Worm (Caenorhabditis elegans) whole organism, L4 larva: ENCODE results near the gene T19E7.6.

Experiments used
- D1046.2 ChIP-seq: fragments of 200-800 bp; sonication (Bioruptor generic); IDR thresholded peaks from 2 replicates; pipeline ENCODE4 v1.3.6; 2022; ENCODE audit warnings: missing genetic modification characterization, missing compliant biosample characterization
- F10B5.3 ChIP-seq: sonication (generic microtip); optimal IDR thresholded peaks from 2 replicates; lab custom pipeline; 2016; ENCODE audit warnings: mild to moderate bottlenecking, missing genetic modification characterization, missing compliant biosample characterization
- F26F4.8 ChIP-seq: fragments of 200-800 bp; sonication (Bioruptor generic); conservative IDR thresholded peaks from 2 replicates; pipeline ENCODE4 v1.3.6; 2022; ENCODE audit warnings: missing genetic modification characterization, missing compliant biosample characterization
- F44E2.7 ChIP-seq: fragments of 200-800 bp; sonication (Bioruptor generic); IDR thresholded peaks from 2 replicates; pipeline ENCODE4 v2.1.2; 2022; ENCODE audit warnings: missing genetic modification characterization, missing compliant biosample characterization
- F49E8.2 ChIP-seq: sonication (generic microtip); optimal IDR thresholded peaks from 2 replicates; lab custom pipeline; 2016; ENCODE audit warnings: missing compliant biosample characterization, mild to moderate bottlenecking, missing genetic modification characterization, borderline replicate concordance
- T20F7.1 ChIP-seq: fragments of 200-800 bp; sonication (Bioruptor generic); optimal IDR thresholded peaks from 2 replicates; lab custom pipeline; 2018; ENCODE audit warnings: mild to moderate bottlenecking, missing genetic modification characterization, missing compliant biosample characterization
- T26A8.4 ChIP-seq: fragments of 200-800 bp; sonication (Bioruptor generic); IDR thresholded peaks from 2 replicates; pipeline ENCODE4 v1.3.6; 2022; ENCODE audit warnings: missing genetic modification characterization, missing compliant biosample characterization
- Y5F2A.4 ChIP-seq: fragments of 200-800 bp; sonication (Bioruptor generic); optimal IDR thresholded peaks from 2 replicates; lab custom pipeline; 2018; ENCODE audit warnings: mild to moderate bottlenecking, missing genetic modification characterization, missing compliant biosample characterization
- aha-1 ChIP-seq: fragments of 150-350 bp; peaks from one replicate; lab custom pipeline; 2014; ENCODE audit warnings: missing biosample characterization, missing genetic modification characterization
- aly-2 ChIP-seq: sonication (generic microtip); optimal IDR thresholded peaks from 2 replicates; lab custom pipeline; 2018; ENCODE audit warnings: missing biosample characterization, missing genetic modification characterization
- ama-1 ChIP-seq: fragments of 150-350 bp; optimal IDR thresholded peaks from 2 replicates; lab custom pipeline; 2014; ENCODE audit warnings: inconsistent platforms, mixed read lengths
- ceh-20 ChIP-seq: fragments of 200-800 bp; sonication (Bioruptor generic); IDR thresholded peaks from 2 replicates; pipeline ENCODE4 v1.3.6; 2022; ENCODE audit warnings: missing genetic modification reagents, missing genetic modification characterization, missing compliant biosample characterization
- ceh-44 ChIP-seq: fragments of 200-800 bp; sonication (Bioruptor generic); IDR thresholded peaks from 2 replicates; pipeline ENCODE4 v1.3.6; 2022; ENCODE audit warnings: missing genetic modification reagents, missing genetic modification characterization, missing compliant biosample characterization
- ceh-62 ChIP-seq: sonication (generic microtip); optimal IDR thresholded peaks from 2 replicates; lab custom pipeline; 2017; ENCODE audit warnings: missing biosample characterization, missing genetic modification characterization
- ces-1 ChIP-seq: fragments of 150-350 bp; sonication (generic microtip); optimal IDR thresholded peaks from 4 replicates; lab custom pipeline; 2014; ENCODE audit warnings: missing biosample characterization, missing genetic modification reagents, missing genetic modification characterization
- daf-16 ChIP-seq, 3 experiments: sonication (generic microtip); optimal IDR thresholded peaks; 2 replicates each; lab custom pipeline; 2016 to 2017; ENCODE audit warnings: missing genetic modification characterization in 3 of 3, missing genetic modification reagents in 3 of 3, mild to moderate bottlenecking in 2 of 3, missing compliant biosample characterization in 2 of 3, missing biosample characterization in 1 of 3, moderate library complexity in 1 of 3
- dmd-8 ChIP-seq: fragments of 200-800 bp; sonication (Bioruptor generic); IDR thresholded peaks from 2 replicates; pipeline ENCODE4 v1.3.6; 2022; ENCODE audit warnings: missing genetic modification characterization, missing compliant biosample characterization
- dpl-1 ChIP-seq: fragments of 150-350 bp; optimal IDR thresholded peaks from 2 replicates; lab custom pipeline; 2014; ENCODE audit warnings: missing biosample characterization, missing genetic modification reagents, missing genetic modification characterization
- dve-1 ChIP-seq: sonication (generic microtip); optimal IDR thresholded peaks from 2 replicates; lab custom pipeline; 2017; ENCODE audit warnings: antibody characterized with exemption, mild to moderate bottlenecking, missing genetic modification characterization, missing compliant biosample characterization; ENCODE audit not compliant: insufficient read depth
- egl-43 ChIP-seq: fragments of 200-800 bp; sonication (Bioruptor generic); IDR thresholded peaks from 2 replicates; pipeline ENCODE4 v1.3.6; 2022; ENCODE audit warnings: missing genetic modification reagents, missing genetic modification characterization, missing compliant biosample characterization
- fkh-10 ChIP-seq: fragments of 150-350 bp; optimal IDR thresholded peaks from 2 replicates; lab custom pipeline; 2014; ENCODE audit warnings: missing biosample characterization, missing genetic modification reagents, missing genetic modification characterization
- fos-1 ChIP-seq: fragments of 150-350 bp; optimal IDR thresholded peaks from 2 replicates; lab custom pipeline; 2014; ENCODE audit warnings: missing biosample characterization, missing genetic modification characterization
- gei-8 ChIP-seq: fragments of 200-800 bp; sonication (Bioruptor generic); optimal IDR thresholded peaks from 2 replicates; lab custom pipeline; 2018; ENCODE audit warnings: mild to moderate bottlenecking, missing genetic modification characterization, missing compliant biosample characterization
- hlh-11 ChIP-seq: fragments of 200-800 bp; sonication (Bioruptor generic); optimal IDR thresholded peaks from 2 replicates; lab custom pipeline; 2018; ENCODE audit warnings: mild to moderate bottlenecking, missing genetic modification characterization, missing compliant biosample characterization
- hlh-30 ChIP-seq: sonication (generic microtip); optimal IDR thresholded peaks from 2 replicates; lab custom pipeline; 2017; ENCODE audit warnings: antibody characterized with exemption, mild to moderate bottlenecking, missing genetic modification characterization, missing compliant biosample characterization; ENCODE audit not compliant: insufficient read depth
- lin-13 ChIP-seq: fragments of 150-350 bp; optimal IDR thresholded peaks from 2 replicates; lab custom pipeline; 2014; ENCODE audit warnings: missing biosample characterization, missing genetic modification reagents, missing genetic modification characterization
- lin-38 ChIP-seq: fragments of 200-800 bp; sonication (Bioruptor generic); IDR thresholded peaks from 2 replicates; pipeline ENCODE4 v1.3.6; 2022; ENCODE audit warnings: missing genetic modification reagents, missing genetic modification characterization, missing compliant biosample characterization
- lir-3 ChIP-seq: sonication (generic microtip); optimal IDR thresholded peaks from 2 replicates; lab custom pipeline; 2016; ENCODE audit warnings: mild to moderate bottlenecking, missing genetic modification characterization, missing compliant biosample characterization
- madf-5 ChIP-seq, 2 experiments: fragments of 200-800 bp; sonication (Bioruptor generic); IDR thresholded peaks; 2 replicates each; pipeline ENCODE4 v1.3.6; 2022; ENCODE audit warnings: missing compliant biosample characterization in 2 of 2, missing genetic modification characterization in 2 of 2
- madf-9 ChIP-seq: fragments of 200-800 bp; sonication (Bioruptor generic); conservative IDR thresholded peaks from 2 replicates; pipeline ENCODE4 v1.3.6; 2022; ENCODE audit warnings: missing genetic modification reagents, missing genetic modification characterization, missing compliant biosample characterization
- mdt-29 ChIP-seq: fragments of 200-800 bp; sonication (Bioruptor generic); IDR thresholded peaks from 2 replicates; pipeline ENCODE4 v1.3.6; 2022; ENCODE audit warnings: missing genetic modification reagents, missing genetic modification characterization, missing compliant biosample characterization
- mep-1 ChIP-seq: fragments of 150-350 bp; sonication (generic microtip); optimal IDR thresholded peaks from 3 replicates; lab custom pipeline; 2014; ENCODE audit warnings: missing biosample characterization, missing genetic modification characterization
- mxl-3 ChIP-seq: fragments of 200-800 bp; sonication (Bioruptor generic); optimal IDR thresholded peaks from 2 replicates; lab custom pipeline; 2018; ENCODE audit warnings: mild to moderate bottlenecking, missing genetic modification characterization, missing compliant biosample characterization
- nhr-11 ChIP-seq: fragments of 150-350 bp; optimal IDR thresholded peaks from 2 replicates; lab custom pipeline; 2014; ENCODE audit warnings: missing biosample characterization, missing genetic modification characterization
- nhr-111 ChIP-seq: fragments of 200-800 bp; sonication (Bioruptor generic); optimal IDR thresholded peaks from 2 replicates; lab custom pipeline; 2018; ENCODE audit warnings: mild to moderate bottlenecking, missing genetic modification characterization, missing compliant biosample characterization
- nhr-237 ChIP-seq: sonication (generic microtip); optimal IDR thresholded peaks from 2 replicates; lab custom pipeline; 2017; ENCODE audit warnings: missing biosample characterization, missing genetic modification characterization
- nhr-48 ChIP-seq: sonication (generic microtip); optimal IDR thresholded peaks from 2 replicates; lab custom pipeline; 2016; ENCODE audit warnings: mild to moderate bottlenecking, missing genetic modification characterization, missing compliant biosample characterization
- nhr-6 ChIP-seq: fragments of 150-350 bp; optimal IDR thresholded peaks from 2 replicates; lab custom pipeline; 2014; ENCODE audit warnings: missing biosample characterization, missing genetic modification characterization
- pqm-1 ChIP-seq: sonication (generic microtip); optimal IDR thresholded peaks from 2 replicates; lab custom pipeline; 2017; ENCODE audit warnings: missing biosample characterization, missing genetic modification characterization
- saeg-2 ChIP-seq: fragments of 200-800 bp; sonication (Bioruptor generic); IDR thresholded peaks from 2 replicates; pipeline ENCODE4 v1.3.6; 2022; ENCODE audit warnings: missing genetic modification reagents, missing genetic modification characterization, missing compliant biosample characterization
- skn-1 ChIP-seq: fragments of 150-350 bp; optimal IDR thresholded peaks from 2 replicates; lab custom pipeline; 2014; ENCODE audit warnings: missing biosample characterization, missing genetic modification characterization
- snpc-1.2 ChIP-seq: fragments of 200-800 bp; sonication (Bioruptor generic); IDR thresholded peaks from 2 replicates; pipeline ENCODE4 v1.3.6; 2022; ENCODE audit warnings: missing genetic modification reagents, missing genetic modification characterization, missing compliant biosample characterization
- snpc-4 ChIP-seq: fragments of 150-350 bp; optimal IDR thresholded peaks from 2 replicates; lab custom pipeline; 2014; ENCODE audit warnings: missing biosample characterization, missing genetic modification characterization
- spr-3 ChIP-seq: fragments of 200-800 bp; sonication (Bioruptor generic); optimal IDR thresholded peaks from 2 replicates; lab custom pipeline; 2018; ENCODE audit warnings: mild to moderate bottlenecking, missing genetic modification characterization, missing compliant biosample characterization
- tra-1 ChIP-seq: fragments of 200-800 bp; sonication (Bioruptor generic); IDR thresholded peaks from 2 replicates; pipeline ENCODE4 v1.3.6; 2022; ENCODE audit warnings: missing genetic modification reagents, missing genetic modification characterization, missing compliant biosample characterization
- unc-130 ChIP-seq: sonication (generic microtip); optimal IDR thresholded peaks from 2 replicates; lab custom pipeline; 2016; ENCODE audit warnings: missing genetic modification reagents, missing genetic modification characterization, missing compliant biosample characterization
- unc-39 ChIP-seq: sonication (generic microtip); optimal IDR thresholded peaks from 2 replicates; lab custom pipeline; 2017; ENCODE audit warnings: missing biosample characterization, missing genetic modification characterization
- zag-1 ChIP-seq: fragments of 150-350 bp; optimal IDR thresholded peaks from 2 replicates; lab custom pipeline; 2014; ENCODE audit warnings: missing biosample characterization, missing genetic modification characterization
- zfp-2 ChIP-seq: sonication (generic microtip); optimal IDR thresholded peaks from 2 replicates; lab custom pipeline; 2016; ENCODE audit warnings: mild to moderate bottlenecking, missing genetic modification characterization, missing compliant biosample characterization
- zfp-3 ChIP-seq: fragments of 200-800 bp; sonication (Bioruptor generic); conservative IDR thresholded peaks from 2 replicates; pipeline ENCODE4 v1.3.6; 2022; ENCODE audit warnings: missing genetic modification reagents, missing genetic modification characterization, missing compliant biosample characterization
- zip-11 ChIP-seq: fragments of 200-800 bp; sonication (Bioruptor generic); IDR thresholded peaks from 2 replicates; pipeline ENCODE4 v1.3.6; 2022; ENCODE audit warnings: missing genetic modification characterization, missing compliant biosample characterization
- ztf-11 ChIP-seq: fragments of 150-350 bp; optimal IDR thresholded peaks from 2 replicates; lab custom pipeline; 2014; ENCODE audit warnings: missing biosample characterization, missing genetic modification characterization
- ztf-7 ChIP-seq: fragments of 150-350 bp; optimal IDR thresholded peaks from 2 replicates; lab custom pipeline; 2014; ENCODE audit warnings: missing biosample characterization, missing genetic modification characterization

T19E7.6 gene

ce11 chrIV:5667191-5667590 lies 2.1 kb downstream of the T19E7.6 start (continued):
- TF ChIP-seq madf-9 (no peak), lir-3 (tag; lab: Kevin White, UChicago) (no peak), snpc-1.2 (no peak), daf-16 (GFP tag; optimal IDR thresholded peaks at IDR 0.05; lab: Kevin White, UChicago) (peak in 1 of 2 experiments; percentile 86), daf-16 (tag; optimal IDR thresholded peaks at IDR 0.05; lab: Kevin White, UChicago) (peak; percentile 88), egl-43 (GFP tag; lab: Robert Waterston, UW) (no peak), lin-38 (no peak), saeg-2 (GFP tag; lab: Robert Waterston, UW) (no peak), D1046.2 (no peak), T26A8.4 (no peak), mep-1 (tag; lab: Kevin White, UChicago) (peak; percentile 57), mdt-29 (GFP tag; lab: Robert Waterston, UW) (no peak), mxl-3 (GFP tag; lab: Kevin White, UChicago) (peak; percentile 16), pqm-1 (no peak), Y5F2A.4 (no peak), zip-11 (GFP tag; lab: Robert Waterston, UW) (no peak), nhr-11 (tag; lab: Kevin White, UChicago) (peak; percentile 43), F44E2.7 (GFP tag; lab: Robert Waterston, UW) (no peak), F26F4.8 (GFP tag; lab: Robert Waterston, UW) (no peak), ceh-44 (no peak), ces-1 (GFP tag; lab: Kevin White, UChicago) (no peak), nhr-48 (tag; lab: Kevin White, UChicago) (no peak), F10B5.3 (tag; lab: Kevin White, UChicago) (no peak), dpl-1 (GFP tag; lab: Kevin White, UChicago) (peak; percentile 11), dve-1 (tag; lab: Kevin White, UChicago) (peak; percentile 71), fkh-10 (GFP tag; lab: Kevin White, UChicago) (no peak), ama-1 (no peak), zfp-3 (no peak), T20F7.1 (GFP tag; lab: Kevin White, UChicago) (no peak), spr-3 (GFP tag; lab: Kevin White, UChicago) (no peak), hlh-11 (peak; percentile 76), nhr-237 (tag; lab: Kevin White, UChicago) (no peak), snpc-4 (tag; lab: Kevin White, UChicago) (no peak), nhr-111 (GFP tag; lab: Kevin White, UChicago) (no peak), unc-39 (tag; lab: Kevin White, UChicago) (no peak), aha-1 (tag; lab: Kevin White, UChicago) (no peak), tra-1 (GFP tag; lab: Robert Waterston, UW) (no peak), skn-1 (tag; lab: Kevin White, UChicago) (no peak), lin-13 (GFP tag; lab: Kevin White, UChicago) (no peak), fos-1 (tag; lab: Kevin White, UChicago) (no peak), hlh-30 (tag; lab: Kevin White, UChicago) (peak; percentile 45), zfp-2 (tag; lab: Kevin White, UChicago) (no peak), ceh-20 (0 out of 2 replicates have a peak, but pooled peaks have one; percentile 17), madf-5 (GFP tag; IDR thresholded peaks at IDR 0.05; lab: Robert Waterston, UW) (0 out of 4 replicates have a peak, but pooled peaks of 1 of the 2 experiments have one; percentile 16), zag-1 (tag; lab: Kevin White, UChicago) (no peak), ceh-62 (tag; lab: Kevin White, UChicago) (no peak), aly-2 (tag; lab: Kevin White, UChicago) (no peak), ztf-7 (peak; percentile 42), ztf-11 (tag; lab: Kevin White, UChicago) (no peak), dmd-8 (no peak), gei-8 (no peak), F49E8.2 (no peak), nhr-6 (tag; lab: Kevin White, UChicago) (peak; percentile 64), unc-130 (GFP tag; lab: Kevin White, UChicago) (no peak)
